Worm (Caenorhabditis elegans): ENCODE results near the gene ZK856.11.

ce11 chrV:10174632-10175075 lies 30.1 kb downstream of the ZK856.11 start:
- TF ChIP-seq fkh-10 (GFP tag; optimal IDR thresholded peaks at IDR 0.05) (no peak), mec-3 (tag; optimal IDR thresholded peaks at IDR 0.05; ENCODE audit: borderline replicate concordance) (no peak), pros-1 (tag; optimal IDR thresholded peaks at IDR 0.05) (no peak), sox-4 (tag; optimal IDR thresholded peaks at IDR 0.05) (no peak), pat-9 (tag; optimal IDR thresholded peaks at IDR 0.05) (no peak)
